Worm (Caenorhabditis elegans): Measurements from ENCODE around the gene F56A8.4.
A peak's percentile ranks its signal among the peaks of the same experiment; 100 is the strongest.

The F56A8.4 gene

DNA sequence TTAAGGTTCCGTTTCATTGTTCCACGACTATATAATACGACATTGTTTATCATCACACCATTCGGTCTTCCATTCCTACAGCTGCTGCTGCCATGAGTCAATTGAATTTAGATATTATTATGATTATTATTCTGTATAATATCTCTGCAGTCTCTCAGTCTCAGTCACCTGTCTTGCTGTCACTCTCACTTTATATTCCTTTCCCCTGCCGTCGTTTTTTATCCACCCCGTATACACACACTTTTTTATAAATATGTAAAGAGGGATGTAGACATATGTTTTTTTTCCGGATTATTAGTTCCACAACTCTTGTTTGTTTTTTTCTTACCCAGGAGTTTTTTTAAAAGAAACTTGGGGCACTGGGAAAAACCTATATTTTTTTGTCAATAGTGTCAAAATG is 9.1 kb downstream of the F56A8.4 start:
- no peak for TF ChIP-seq mdl-1 (tag; optimal IDR thresholded peaks at IDR 0.05)
- TF ChIP-seq nhr-48 (tag; optimal IDR thresholded peaks at IDR 0.05) = no peak
- TF ChIP-seq ZK546.5 (tag; optimal IDR thresholded peaks at IDR 0.05) = no peak
- TF ChIP-seq hlh-30 (tag; optimal IDR thresholded peaks at IDR 0.05; ENCODE audit: insufficient read depth) = peak; percentile 17
- TF ChIP-seq nhr-77 (tag; optimal IDR thresholded peaks at IDR 0.05) = no peak
- no peak for TF ChIP-seq F26F4.8 (GFP tag; conservative IDR thresholded peaks at IDR 0.05)

- TF ChIP-seq mxl-3 (GFP tag; optimal IDR thresholded peaks at IDR 0.05) (no peak), daf-16 (GFP tag; optimal IDR thresholded peaks at IDR 0.05) (no peak), daf-16 (tag; optimal IDR thresholded peaks at IDR 0.05) (no peak), daf-12 (tag; optimal IDR thresholded peaks at IDR 0.05) (no peak)
Observed at ce11 chrIII:13272788-13273187, 9.7 kb downstream of the F56A8.4 start.

DNA sequence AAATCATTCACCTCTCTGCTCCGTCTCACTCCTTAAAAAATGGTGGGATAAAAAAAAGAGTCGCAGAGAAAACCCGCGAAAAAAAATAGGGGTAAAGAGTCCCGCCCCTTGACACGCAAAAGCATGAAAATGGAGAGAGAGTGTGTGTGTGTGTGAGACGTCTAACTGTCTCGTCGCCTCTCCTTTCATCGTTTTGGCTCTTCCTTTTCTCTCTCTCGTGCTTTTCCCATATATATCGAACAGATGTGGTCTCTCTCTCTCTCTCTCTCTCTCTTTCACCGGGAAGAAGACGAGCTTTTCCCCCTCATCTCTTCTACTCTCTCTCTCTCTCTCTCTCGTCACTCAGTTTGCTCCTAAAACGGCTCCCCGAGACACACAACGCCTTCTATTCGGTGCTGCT is 12.7 kb downstream of the F56A8.4 start:
- TF ChIP-seq Y75B8A.6 (GFP tag; IDR thresholded peaks at IDR 0.05) (no peak), snpc-1.2 (GFP tag; IDR thresholded peaks at IDR 0.05) (no peak), mxl-3 (GFP tag; optimal IDR thresholded peaks at IDR 0.05) (no peak), fos-1 (tag; optimal IDR thresholded peaks at IDR 0.05) (no peak), nhr-76 (tag; optimal IDR thresholded peaks at IDR 0.05) (no peak), daf-19 (GFP tag; conservative IDR thresholded peaks at IDR 0.05) (no peak), fkh-10 (GFP tag; optimal IDR thresholded peaks at IDR 0.05) (peak; percentile 41), php-3 (GFP tag; IDR thresholded peaks at IDR 0.05) (no peak), mdl-1 (tag; optimal IDR thresholded peaks at IDR 0.05) (peak in 1 of 2 experiments; percentile 77), Y5F2A.4 (GFP tag; optimal IDR thresholded peaks at IDR 0.05) (no peak), hmg-1.1 (GFP tag; IDR thresholded peaks at IDR 0.05) (peak; percentile 72), nhr-6 (tag; optimal IDR thresholded peaks at IDR 0.05) (peak; percentile 26), egl-27 (tag; optimal IDR thresholded peaks at IDR 0.05) (no peak), ceh-28 (tag; optimal IDR thresholded peaks at IDR 0.05) (no peak), nhr-48 (tag; optimal IDR thresholded peaks at IDR 0.05) (no peak), saeg-2 (GFP tag; IDR thresholded peaks at IDR 0.05) (no peak), dmd-9 (GFP tag; IDR thresholded peaks at IDR 0.05) (no peak), ces-1 (GFP tag; optimal IDR thresholded peaks at IDR 0.05) (no peak), spr-3 (GFP tag; optimal IDR thresholded peaks at IDR 0.05) (no peak), hlh-11 (tag; optimal IDR thresholded peaks at IDR 0.05) (peak; percentile 81), aha-1 (tag) (peak; percentile 97), vab-7 (GFP tag; IDR thresholded peaks at IDR 0.05) (no peak), zip-2 (tag; optimal IDR thresholded peaks at IDR 0.05) (no peak), lin-29 (GFP tag; IDR thresholded peaks at IDR 0.05) (no peak), ceh-44 (GFP tag; IDR thresholded peaks at IDR 0.05) (no peak), rbr-2 (tag; optimal IDR thresholded peaks at IDR 0.05) (peak; percentile 83), unc-39 (tag; optimal IDR thresholded peaks at IDR 0.05) (no peak), mxl-2 (GFP tag; conservative IDR thresholded peaks at IDR 0.05) (no peak), lin-38 (GFP tag; IDR thresholded peaks at IDR 0.05) (peak; percentile 51), tra-1 (GFP tag; IDR thresholded peaks at IDR 0.05) (no peak), ztf-11 (tag; optimal IDR thresholded peaks at IDR 0.05) (no peak), aly-2 (tag; optimal IDR thresholded peaks at IDR 0.05) (no peak), zfp-3 (GFP tag; conservative IDR thresholded peaks at IDR 0.05) (no peak), F37D6.2 (tag; optimal IDR thresholded peaks at IDR 0.05) (peak; percentile 62), ZK546.5 (tag; optimal IDR thresholded peaks at IDR 0.05) (no peak), daf-8 (GFP tag; IDR thresholded peaks at IDR 0.05) (no peak), skn-1 (tag; optimal IDR thresholded peaks at IDR 0.05) (no peak), hlh-30 (tag; optimal IDR thresholded peaks at IDR 0.05; ENCODE audit: insufficient read depth) (peak; percentile 85), nhr-25 (tag; optimal IDR thresholded peaks at IDR 0.05; ENCODE audit: borderline replicate concordance, insufficient read depth) (no peak), mep-1 (tag; optimal IDR thresholded peaks at IDR 0.05) (peak; percentile 74), tag-97 (GFP tag; IDR thresholded peaks at IDR 0.05) (no peak), ZK337.2 (GFP tag; IDR thresholded peaks at IDR 0.05) (0 out of 2 replicates have a peak, but pooled peaks have one; percentile 44), zip-11 (GFP tag; IDR thresholded peaks at IDR 0.05) (no peak), nhr-41 (GFP tag; IDR thresholded peaks at IDR 0.05) (no peak)
